Worm (Caenorhabditis elegans): ENCODE data around the gene nhr-261.

Gene nhr-261

DNA sequence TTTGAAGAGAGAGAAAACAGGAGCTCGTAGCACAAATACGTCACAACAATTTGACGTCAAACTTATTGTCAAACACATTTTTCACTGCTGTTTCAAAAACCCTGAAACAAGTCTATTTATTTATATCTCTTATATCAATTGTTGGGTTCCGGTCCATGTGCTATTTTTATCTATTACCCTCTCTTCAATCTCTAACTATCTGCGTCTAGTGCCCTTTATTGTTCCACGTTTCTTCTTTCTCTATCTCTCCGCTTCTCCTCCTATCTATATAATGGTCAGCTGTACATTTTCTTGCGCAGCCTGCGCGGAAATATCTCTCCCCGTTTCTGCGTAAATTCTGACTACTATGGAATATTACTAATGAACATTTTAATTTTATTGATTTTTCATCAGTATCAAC lies 32.4 kb upstream of the nhr-261 start:
- TF ChIP-seq ceh-28 (tag; optimal IDR thresholded peaks at IDR 0.05) (no peak), ztf-11 (tag; optimal IDR thresholded peaks at IDR 0.05) (no peak), R02D3.7 (tag; optimal IDR thresholded peaks at IDR 0.05) (no peak), dmd-9 (GFP tag; IDR thresholded peaks at IDR 0.05) (no peak), ceh-32 (tag; optimal IDR thresholded peaks at IDR 0.05; ENCODE audit: poor library complexity) (no peak), Y105C5A.15 (GFP tag; IDR thresholded peaks at IDR 0.05) (no peak), zfp-2 (tag; optimal IDR thresholded peaks at IDR 0.05) (no peak), lir-3 (tag; optimal IDR thresholded peaks at IDR 0.05) (no peak), unc-62 (GFP tag; optimal IDR thresholded peaks at IDR 0.05 in 1 of 2) (no peak), unc-62 (tag; optimal IDR thresholded peaks at IDR 0.05) (no peak), mxl-2 (GFP tag; conservative IDR thresholded peaks at IDR 0.05) (no peak), Y75B8A.6 (GFP tag; IDR thresholded peaks at IDR 0.05) (no peak), dve-1 (tag; optimal IDR thresholded peaks at IDR 0.05; ENCODE audit: insufficient read depth) (no peak), daf-8 (GFP tag; IDR thresholded peaks at IDR 0.05) (no peak), hlh-11 (tag; optimal IDR thresholded peaks at IDR 0.05) (peak; percentile 67), aha-1 (tag) (peak; percentile 92), ceh-20 (GFP tag; IDR thresholded peaks at IDR 0.05) (no peak), madf-5 (GFP tag; IDR thresholded peaks at IDR 0.05) (no peak), hif-1 (tag; optimal IDR thresholded peaks at IDR 0.05) (no peak), ces-1 (GFP tag; optimal IDR thresholded peaks at IDR 0.05) (no peak), duxl-1 (tag; optimal IDR thresholded peaks at IDR 0.05; ENCODE audit: poor library complexity) (peak; percentile 52), fos-1 (tag; optimal IDR thresholded peaks at IDR 0.05) (no peak), tag-97 (GFP tag; IDR thresholded peaks at IDR 0.05) (no peak), arid-1 (GFP tag; conservative IDR thresholded peaks at IDR 0.05) (no peak), mdl-1 (tag; optimal IDR thresholded peaks at IDR 0.05) (peak in 1 of 2 experiments; percentile 77), pha-4 (GFP tag; IDR thresholded peaks at IDR 0.05) (no peak), pha-4 (tag; optimal IDR thresholded peaks at IDR 0.05) (no peak), nhr-42 (GFP tag; IDR thresholded peaks at IDR 0.05) (no peak), egl-43 (GFP tag; IDR thresholded peaks at IDR 0.05) (no peak), nhr-28 (tag; optimal IDR thresholded peaks at IDR 0.05) (peak; percentile 42), hmg-1.1 (GFP tag; IDR thresholded peaks at IDR 0.05) (no peak), daf-12 (tag; optimal IDR thresholded peaks at IDR 0.05) (no peak), daf-19 (GFP tag; conservative IDR thresholded peaks at IDR 0.05) (no peak), F26F4.8 (GFP tag; conservative IDR thresholded peaks at IDR 0.05) (no peak), F10B5.3 (tag; optimal IDR thresholded peaks at IDR 0.05) (no peak), fkh-10 (GFP tag; optimal IDR thresholded peaks at IDR 0.05) (no peak), rbr-2 (tag; optimal IDR thresholded peaks at IDR 0.05) (no peak), lin-15B (tag; optimal IDR thresholded peaks at IDR 0.05) (no peak), lin-29 (GFP tag; IDR thresholded peaks at IDR 0.05) (no peak), zag-1 (tag; optimal IDR thresholded peaks at IDR 0.05) (no peak), lin-1 (GFP tag; IDR thresholded peaks at IDR 0.05) (no peak), madf-9 (GFP tag; conservative IDR thresholded peaks at IDR 0.05) (no peak), dmd-6 (GFP tag; IDR thresholded peaks at IDR 0.05) (no peak), zip-2 (tag; optimal IDR thresholded peaks at IDR 0.05) (no peak), daf-16 (GFP tag; optimal IDR thresholded peaks at IDR 0.05) (peak in 1 of 2 experiments; percentile 73), daf-16 (tag; optimal IDR thresholded peaks at IDR 0.05) (no peak)
